Worm (Caenorhabditis elegans): ENCODE measurements around the gene cog-1.

cog-1 gene

DNA sequence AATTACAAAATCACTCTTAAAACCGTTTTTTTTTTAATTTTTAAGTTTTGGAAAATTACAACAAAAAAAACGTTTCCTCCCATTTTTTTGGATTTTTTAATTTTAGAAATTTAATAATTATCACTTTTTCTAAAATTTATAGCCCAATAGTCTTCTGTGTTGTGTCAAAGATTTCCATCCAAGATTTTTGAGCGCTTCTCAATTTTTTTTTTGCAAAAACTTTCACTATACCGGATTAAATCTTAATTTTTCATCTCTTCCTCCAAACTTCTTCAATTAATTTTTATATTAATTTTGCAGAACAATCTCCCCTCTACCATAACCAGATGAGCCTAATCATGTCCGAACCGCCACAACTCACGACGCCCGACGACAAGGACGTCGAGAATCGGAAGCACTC is at the start of gene cog-1:
Gene cog-1 (plus strand): TSS at position 301 of the 400 bp plus-strand sequence.
- TF ChIP-seq dao-5 (tag; optimal IDR thresholded peaks at IDR 0.05) = no peak
- TF ChIP-seq him-1 (tag; optimal IDR thresholded peaks at IDR 0.05) = no peak
- TF ChIP-seq W03F9.2 (tag; optimal IDR thresholded peaks at IDR 0.05) = no peak

DNA sequence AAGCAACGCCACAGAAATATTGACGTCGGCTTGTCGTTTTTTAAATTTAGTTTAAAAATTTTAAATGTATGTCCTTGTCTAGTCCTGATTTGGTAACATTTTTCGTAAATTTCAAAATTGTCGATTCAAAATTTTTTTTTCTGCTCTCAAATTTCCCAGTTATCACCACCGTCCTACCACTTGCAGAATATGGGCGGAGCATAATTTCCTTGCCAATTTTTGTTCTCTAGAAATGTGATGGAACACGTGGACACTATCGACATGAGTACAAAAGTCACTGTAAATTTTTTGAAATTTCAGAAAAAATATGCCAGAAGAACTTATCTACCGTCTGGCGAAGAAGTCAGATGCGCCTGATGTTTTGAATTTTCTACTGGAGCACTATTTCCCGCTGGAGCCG is 47.1 kb upstream of the cog-1 start, which contains the start of gene R05H10.7:
Gene R05H10.7 (plus strand): TSS at position 301 of the 400 bp plus-strand sequence.
- no peak for TF ChIP-seq him-1 (tag; optimal IDR thresholded peaks at IDR 0.05)
- no peak for TF ChIP-seq W03F9.2 (tag; optimal IDR thresholded peaks at IDR 0.05)
- no peak for TF ChIP-seq dao-5 (tag; optimal IDR thresholded peaks at IDR 0.05)

DNA sequence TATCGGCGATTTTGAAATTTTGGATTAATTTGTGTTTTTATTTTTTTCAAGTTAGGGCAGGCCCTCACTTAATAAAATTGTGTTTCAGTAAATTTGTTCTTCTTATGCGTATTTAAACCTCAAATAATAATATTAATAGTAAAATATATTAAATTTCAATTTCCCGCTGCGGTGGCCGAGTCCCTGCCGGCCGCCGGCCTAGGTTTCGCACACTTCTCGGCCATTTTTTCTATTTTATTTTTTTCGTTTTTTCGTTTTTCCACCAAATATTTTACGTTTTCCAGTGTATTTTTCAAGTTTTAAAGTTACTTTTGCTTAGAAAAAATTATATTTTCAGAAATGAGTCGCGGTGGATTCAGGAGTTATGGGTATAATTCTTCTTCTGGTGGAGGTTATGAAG is 45.4 kb upstream of the cog-1 start, which contains the start of gene rbm-28:
Gene rbm-28 (plus strand): TSS at position 338 of the 400 bp plus-strand sequence.
- TF ChIP-seq him-1 (tag; optimal IDR thresholded peaks at IDR 0.05) = no peak
- peak; percentile 33 for TF ChIP-seq W03F9.2 (tag; optimal IDR thresholded peaks at IDR 0.05)

DNA sequence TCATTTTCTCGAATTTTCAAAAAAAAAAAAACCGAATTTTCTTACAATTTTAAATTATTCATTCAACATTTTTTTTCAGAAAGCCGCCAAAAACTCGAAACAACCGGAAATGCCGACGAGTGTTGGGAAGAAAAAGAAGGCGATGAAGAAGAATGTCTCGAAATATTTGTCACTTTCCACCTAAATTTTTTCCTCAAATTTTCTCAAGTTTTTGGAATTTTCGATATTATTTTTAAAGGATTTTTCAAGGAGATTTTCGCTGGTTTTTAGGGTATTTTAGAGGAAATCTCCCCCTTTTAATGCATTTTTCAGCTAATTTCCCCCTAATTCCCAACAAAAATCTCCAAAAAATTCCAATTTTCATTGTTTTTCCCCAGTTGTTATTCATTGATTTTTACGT is 36.1 kb upstream of the cog-1 start:
- TF ChIP-seq dao-5 (tag; optimal IDR thresholded peaks at IDR 0.05) = no peak
- no peak for TF ChIP-seq W03F9.2 (tag; optimal IDR thresholded peaks at IDR 0.05)
- TF ChIP-seq him-1 (tag; optimal IDR thresholded peaks at IDR 0.05) = no peak

DNA sequence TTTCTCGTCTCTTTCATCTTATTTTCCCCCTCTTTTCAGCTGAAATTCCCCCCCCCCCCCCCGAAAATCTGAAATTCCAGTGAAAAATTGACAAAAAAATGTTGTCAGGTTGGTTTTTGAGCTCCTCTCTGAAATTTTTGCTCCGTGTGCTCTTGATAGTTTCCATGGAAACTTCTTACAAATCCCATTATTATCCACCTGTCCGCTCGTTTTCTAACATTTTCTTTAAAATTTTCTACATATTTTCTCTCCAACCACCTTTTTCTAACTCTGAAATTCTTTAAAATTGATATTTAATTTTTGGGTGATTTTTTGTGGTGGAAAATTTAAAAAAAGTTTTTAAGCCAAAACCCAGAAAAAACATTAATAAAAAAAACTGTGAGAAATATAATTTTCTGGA is 35.6 kb upstream of the cog-1 start, which contains the start of gene gpx-2:
Gene gpx-2 (plus strand): TSS at position 99 of the 400 bp plus-strand sequence.
- TF ChIP-seq him-1 (tag; optimal IDR thresholded peaks at IDR 0.05) (no peak), W03F9.2 (tag; optimal IDR thresholded peaks at IDR 0.05) (no peak), dao-5 (tag; optimal IDR thresholded peaks at IDR 0.05) (no peak)

DNA sequence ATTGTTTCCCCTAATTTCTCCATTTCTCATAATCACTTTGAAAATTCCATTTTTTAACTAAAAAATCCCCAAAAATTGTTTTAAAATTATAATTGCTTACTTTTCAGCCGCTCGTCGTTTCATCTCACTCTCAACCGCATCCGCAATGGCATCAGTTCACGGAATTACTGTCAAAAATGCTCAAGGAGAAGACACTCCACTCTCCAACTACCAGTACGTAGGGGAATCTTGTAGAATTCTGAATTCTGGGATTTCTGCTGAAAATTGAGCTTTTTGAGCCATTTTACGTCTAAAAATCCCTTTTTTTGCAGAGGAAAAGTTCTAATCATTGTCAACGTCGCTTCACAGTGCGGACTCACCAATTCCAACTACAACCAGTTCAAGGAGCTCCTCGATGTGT is 34.8 kb upstream of the cog-1 start:
- no peak for TF ChIP-seq dao-5 (tag; optimal IDR thresholded peaks at IDR 0.05)
- no peak for TF ChIP-seq him-1 (tag; optimal IDR thresholded peaks at IDR 0.05)
- TF ChIP-seq W03F9.2 (tag; optimal IDR thresholded peaks at IDR 0.05) = no peak

DNA sequence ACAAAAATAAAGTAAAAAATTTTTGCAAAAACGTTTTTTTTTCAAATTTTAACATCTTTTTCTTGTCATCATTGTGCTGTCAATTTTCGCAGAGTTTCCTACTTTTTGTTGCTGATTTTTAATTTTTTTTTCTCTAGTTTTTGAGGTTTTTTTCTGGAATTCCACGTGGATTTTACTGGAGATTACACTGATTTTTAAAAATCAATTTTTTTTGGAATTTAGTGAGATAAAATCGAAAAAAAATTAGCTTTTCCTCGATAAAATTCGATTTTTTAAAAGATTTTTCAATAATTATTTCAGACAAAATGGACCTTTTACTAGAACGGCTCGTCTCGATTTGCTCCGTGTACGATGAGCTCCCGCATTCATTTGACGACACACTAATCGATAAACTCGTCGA is 32.6 kb upstream of the cog-1 start, which contains the start of gene R05H10.3:
Gene R05H10.3 (plus strand): TSS at position 301 of the 400 bp plus-strand sequence.
- TF ChIP-seq W03F9.2 (tag; optimal IDR thresholded peaks at IDR 0.05) (no peak), him-1 (tag; optimal IDR thresholded peaks at IDR 0.05) (no peak), dao-5 (tag; optimal IDR thresholded peaks at IDR 0.05) (no peak)

DNA sequence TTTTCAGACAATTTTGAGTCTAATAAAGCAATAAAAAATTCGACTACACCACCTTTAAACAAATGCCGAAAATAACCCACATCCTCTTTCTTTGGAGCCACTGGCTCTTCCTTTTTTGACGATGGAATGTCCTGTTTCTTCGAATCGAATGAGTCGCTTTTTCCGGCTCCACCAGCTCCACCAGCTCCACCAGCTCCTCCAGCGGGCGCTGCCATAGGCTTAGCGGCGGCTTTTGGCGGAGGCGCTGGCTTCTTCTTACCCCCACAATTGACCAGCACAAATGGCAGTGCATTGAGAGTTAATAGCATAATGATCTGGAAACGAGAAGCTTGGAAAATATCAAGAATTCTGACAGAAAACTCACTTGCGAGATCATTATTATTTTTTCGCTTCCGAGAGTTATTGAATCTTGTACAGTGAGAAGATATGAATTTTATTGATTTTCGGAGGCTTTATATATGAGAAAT is 25.5 kb upstream of the cog-1 start, which contains the start of gene Y53F4A.2:
Gene Y53F4A.2 (minus strand): TSS at position 417 of the 467 bp plus-strand sequence.
- TF ChIP-seq dao-5 (tag; optimal IDR thresholded peaks at IDR 0.05) (no peak), him-1 (tag; optimal IDR thresholded peaks at IDR 0.05) (no peak), W03F9.2 (tag; optimal IDR thresholded peaks at IDR 0.05) (no peak)

DNA sequence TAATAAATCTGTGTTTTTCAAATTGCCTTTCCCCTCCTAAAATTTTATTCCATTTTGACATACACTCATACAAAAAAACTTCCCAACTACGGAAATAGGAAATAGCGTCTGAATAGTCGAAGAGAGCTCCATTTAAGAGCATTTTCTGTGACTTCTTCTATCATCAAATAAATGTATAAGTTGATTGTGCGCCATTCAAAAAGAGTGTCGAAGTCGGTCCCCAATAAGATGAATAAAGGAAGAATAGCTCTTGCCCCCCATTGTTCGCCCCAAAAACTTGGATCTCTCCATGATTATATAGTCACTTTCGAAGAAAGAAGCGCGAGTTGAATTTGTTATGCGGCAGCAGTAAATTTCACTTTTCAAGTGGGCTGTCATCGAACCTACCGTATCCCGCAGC is 9.8 kb upstream of the cog-1 start:
- no peak for TF ChIP-seq him-1 (tag; optimal IDR thresholded peaks at IDR 0.05)
- TF ChIP-seq W03F9.2 (tag; optimal IDR thresholded peaks at IDR 0.05) = no peak

DNA sequence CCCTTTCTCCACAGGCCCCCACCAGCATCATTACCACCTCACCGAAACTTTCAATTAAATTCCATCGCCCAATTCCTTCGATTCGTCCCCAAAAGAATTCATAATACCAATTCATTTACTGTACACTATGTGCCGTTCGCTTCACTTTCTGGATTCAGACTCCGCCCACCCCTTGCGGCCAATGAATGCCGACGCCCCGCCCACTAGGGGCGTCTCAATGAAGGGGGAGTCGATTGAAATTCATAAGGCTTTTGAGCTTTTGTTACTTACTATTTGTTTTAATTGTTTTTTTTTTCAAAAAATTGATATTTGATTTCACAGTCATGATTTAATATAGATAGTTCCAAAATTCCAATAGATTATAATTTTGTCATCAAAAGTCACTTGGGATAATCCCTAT is 5.8 kb upstream of the cog-1 start:
- no peak for TF ChIP-seq W03F9.2 (tag; optimal IDR thresholded peaks at IDR 0.05)
- TF ChIP-seq dao-5 (tag; optimal IDR thresholded peaks at IDR 0.05) = no peak
- no peak for TF ChIP-seq him-1 (tag; optimal IDR thresholded peaks at IDR 0.05)

DNA sequence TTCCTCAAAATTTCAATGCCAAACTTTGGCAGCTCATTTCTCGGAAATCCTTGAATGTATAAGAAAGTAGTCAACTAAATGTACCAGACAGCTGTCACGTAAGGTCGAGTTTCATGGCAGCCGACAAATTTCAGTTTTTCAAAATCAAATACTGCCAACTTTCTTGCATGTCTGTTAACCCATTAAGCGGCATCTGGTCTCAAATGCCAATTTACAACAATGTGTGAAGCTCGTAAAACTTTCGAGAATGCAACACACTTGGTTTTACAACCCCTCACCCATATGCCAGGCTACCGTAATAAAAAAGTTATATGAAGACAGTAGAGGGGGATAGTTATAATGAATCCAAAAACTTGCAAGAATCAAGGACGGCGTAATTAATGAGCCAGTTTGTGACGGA is 1.3 kb downstream of the cog-1 start:
- TF ChIP-seq him-1 (tag; optimal IDR thresholded peaks at IDR 0.05) = no peak
- TF ChIP-seq W03F9.2 (tag; optimal IDR thresholded peaks at IDR 0.05) = no peak
- no peak for TF ChIP-seq dao-5 (tag; optimal IDR thresholded peaks at IDR 0.05)

DNA sequence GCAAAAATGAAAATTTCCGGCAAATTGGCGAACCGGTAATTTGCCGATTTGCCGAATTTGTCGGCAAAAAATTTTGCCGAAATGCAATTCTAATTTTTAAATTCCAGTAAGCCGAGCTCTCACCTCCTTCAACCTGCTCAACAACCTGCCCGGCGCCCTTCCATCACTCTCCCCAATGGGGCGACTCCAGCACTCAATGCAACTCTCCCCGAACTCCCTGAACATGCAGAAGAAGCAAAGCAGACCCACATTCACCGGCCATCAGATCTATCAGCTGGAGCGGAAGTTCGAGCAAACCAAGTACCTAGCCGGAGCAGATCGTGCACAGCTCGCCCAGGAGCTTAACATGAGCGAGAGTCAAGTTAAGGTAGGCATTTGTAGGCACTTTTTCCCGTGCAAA is 2.3 kb downstream of the cog-1 start:
- no peak for TF ChIP-seq him-1 (tag; optimal IDR thresholded peaks at IDR 0.05)
- no peak for TF ChIP-seq dao-5 (tag; optimal IDR thresholded peaks at IDR 0.05)
- TF ChIP-seq W03F9.2 (tag; optimal IDR thresholded peaks at IDR 0.05) = no peak

DNA sequence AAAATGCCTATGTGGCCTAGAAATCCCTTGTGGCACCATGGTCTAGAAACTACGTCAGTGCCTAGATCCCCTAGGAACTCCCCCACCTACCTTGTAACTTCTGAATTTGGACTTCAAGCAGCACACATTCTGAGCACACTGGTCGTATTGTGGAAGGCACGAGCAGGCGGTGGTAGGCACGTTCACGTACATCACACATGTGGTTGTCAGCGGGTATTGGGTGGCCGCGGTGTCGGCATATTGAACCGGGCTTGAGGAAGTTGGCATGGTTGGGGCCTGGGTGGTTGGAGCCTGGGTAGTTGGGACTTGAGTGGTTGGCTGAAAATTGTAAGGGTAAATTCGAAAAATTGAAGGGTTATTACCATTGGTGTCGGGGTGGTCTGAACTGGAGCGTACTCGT is 5.4 kb downstream of the cog-1 start:
- TF ChIP-seq him-1 (tag; optimal IDR thresholded peaks at IDR 0.05) (no peak), W03F9.2 (tag; optimal IDR thresholded peaks at IDR 0.05) (no peak), dao-5 (tag; optimal IDR thresholded peaks at IDR 0.05) (no peak)

DNA sequence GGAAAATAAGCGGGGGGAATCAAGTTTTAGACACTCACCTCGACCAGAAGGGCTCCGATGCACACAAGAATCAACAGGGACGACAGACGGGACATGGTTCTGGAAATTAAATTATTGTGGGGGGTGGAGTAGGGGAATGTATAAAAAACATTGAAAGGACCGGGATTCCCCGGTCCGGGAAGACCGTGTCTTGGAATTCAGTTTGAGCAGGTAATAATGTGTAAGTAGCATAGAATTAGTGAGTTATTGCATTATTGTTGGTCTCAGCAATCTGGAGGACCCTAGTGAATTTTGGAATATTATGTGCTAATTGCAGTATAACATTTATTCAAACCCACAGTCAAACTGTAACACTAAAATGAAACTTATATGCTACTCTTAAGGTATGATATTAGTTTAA is 8.0 kb downstream of the cog-1 start, which contains the start of gene R03C1.1:
Gene R03C1.1 (minus strand): TSS at position 101 of the 400 bp plus-strand sequence.
- TF ChIP-seq him-1 (tag; optimal IDR thresholded peaks at IDR 0.05) = no peak
- no peak for TF ChIP-seq W03F9.2 (tag; optimal IDR thresholded peaks at IDR 0.05)
- no peak for TF ChIP-seq dao-5 (tag; optimal IDR thresholded peaks at IDR 0.05)

DNA sequence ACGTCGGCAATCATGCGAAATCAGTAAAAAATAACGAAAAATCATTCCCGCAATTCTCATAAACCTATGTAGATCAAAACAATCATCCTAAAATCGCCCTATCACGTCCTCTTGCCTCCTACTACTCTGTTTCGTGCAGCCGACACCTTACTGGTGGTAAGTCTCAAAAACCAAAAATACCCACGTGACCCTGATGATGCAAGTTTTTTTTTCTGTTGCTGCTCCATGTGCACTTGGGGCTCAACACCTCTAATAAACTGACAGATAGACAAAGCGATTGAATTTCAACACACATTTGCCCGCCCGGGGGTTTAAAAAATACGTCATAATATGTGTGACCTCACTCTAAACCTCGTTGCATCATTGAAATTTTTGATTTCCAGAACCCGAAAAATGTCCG is 14.6 kb downstream of the cog-1 start:
- no peak for TF ChIP-seq dao-5 (tag; optimal IDR thresholded peaks at IDR 0.05)
- TF ChIP-seq him-1 (tag; optimal IDR thresholded peaks at IDR 0.05) = no peak
- no peak for TF ChIP-seq W03F9.2 (tag; optimal IDR thresholded peaks at IDR 0.05)

All from whole organism, L4/young adult.